Worm (Caenorhabditis elegans) whole organism, early embryonic: ENCODE results near the gene perm-1.
"Not testable (repeated sequence)": the region's sequence is repeated elsewhere in the genome, so short reads cannot be mapped to it uniquely, and the experiment has no call there.

Source experiments
- ama-1 ChIP-seq: fragments of 150-350 bp; optimal IDR thresholded peaks from 2 replicates; lab custom pipeline; 2014
- ceh-13 ChIP-seq: fragments of 200-800 bp; sonication (Bioruptor generic); optimal IDR thresholded peaks from 2 replicates; lab custom pipeline; 2018; ENCODE audit warnings: mild to moderate bottlenecking, missing genetic modification characterization, missing compliant biosample characterization
- flt-1 ChIP-seq: fragments of 200-800 bp; sonication (Bioruptor generic); IDR thresholded peaks from 2 replicates; pipeline ENCODE4 v1.3.6; 2022; ENCODE audit warnings: missing genetic modification characterization, missing compliant biosample characterization
- hmbx-1 ChIP-seq: sonication (generic microtip); optimal IDR thresholded peaks from 2 replicates; lab custom pipeline; 2016; ENCODE audit warnings: mild to moderate bottlenecking, missing genetic modification characterization, missing compliant biosample characterization
- hnd-1 ChIP-seq: sonication (generic microtip); optimal IDR thresholded peaks from 2 replicates; lab custom pipeline; 2016; ENCODE audit warnings: missing genetic modification characterization, missing compliant biosample characterization
- pes-1 ChIP-seq: fragments of 200-800 bp; sonication (Bioruptor generic); IDR thresholded peaks from 2 replicates; pipeline ENCODE4 v1.3.6; 2022; ENCODE audit warnings: missing genetic modification reagents, missing genetic modification characterization, missing compliant biosample characterization
- sea-1 ChIP-seq: fragments of 200-800 bp; sonication (Bioruptor generic); conservative IDR thresholded peaks from 2 replicates; pipeline ENCODE4 v1.3.6; 2022; ENCODE audit warnings: missing genetic modification characterization, missing compliant biosample characterization
- tbx-11 ChIP-seq: fragments of 200-800 bp; sonication (Bioruptor generic); IDR thresholded peaks from 2 replicates; pipeline ENCODE4 v1.3.6; 2022; ENCODE audit warnings: missing genetic modification characterization, missing compliant biosample characterization

ce11 chrII:7883163-7883562, 2.6 kb downstream of the perm-1 start:
- TF ChIP-seq ceh-13 (GFP tag; lab: Kevin White, UChicago); hnd-1 (tag; lab: Kevin White, UChicago); ama-1; hmbx-1 (tag; lab: Kevin White, UChicago); pes-1 (GFP tag; lab: Robert Waterston, UW); flt-1 (GFP tag; lab: Robert Waterston, UW): not testable (repeated sequence)
- peak; percentile 64 for TF ChIP-seq tbx-11
- TF ChIP-seq sea-1: 0 out of 2 replicates have a peak, but pooled peaks have one; percentile 43
